Fruit fly (Drosophila melanogaster) whole organism, prepupa: ENCODE data around the gene Marcal1.

Experiments
- CG10631 ChIP-seq: fragments of 200-800 bp; sonication (Bioruptor generic); optimal IDR thresholded peaks from 2 replicates; lab custom pipeline; 2016; ENCODE audit warnings: missing biosample characterization, missing genetic modification characterization
- CG11294 ChIP-seq: fragments of 200-800 bp; sonication (Bioruptor generic); IDR thresholded peaks from 2 replicates; pipeline ENCODE4 v1.3.6; 2022; ENCODE audit warnings: missing biosample characterization, missing genetic modification characterization
- CG11762 ChIP-seq: fragments of 200-800 bp; sonication (Bioruptor generic); optimal IDR thresholded peaks from 3 replicates; lab custom pipeline; 2016; ENCODE audit warnings: missing biosample characterization, missing genetic modification characterization; ENCODE audit not compliant: insufficient read depth
- CG11902 ChIP-seq: fragments of 200-800 bp; sonication (Bioruptor generic); optimal IDR thresholded peaks from 3 replicates; lab custom pipeline; 2016; ENCODE audit warnings: missing biosample characterization, missing genetic modification characterization
- CG15336 ChIP-seq: fragments of 200-800 bp; sonication (Bioruptor generic); IDR thresholded peaks from 2 replicates; pipeline ENCODE4 v1.3.6; 2022; ENCODE audit warnings: missing biosample characterization, missing genetic modification characterization
- CG1621 ChIP-seq: fragments of 200-800 bp; sonication (Bioruptor generic); optimal IDR thresholded peaks from 3 replicates; lab custom pipeline; 2018; ENCODE audit warnings: missing biosample characterization, mild to moderate bottlenecking, missing genetic modification characterization
- CG16779 ChIP-seq: fragments of 200-800 bp; sonication (Bioruptor generic); optimal IDR thresholded peaks from 3 replicates; lab custom pipeline; 2017; ENCODE audit warnings: missing biosample characterization, mild to moderate bottlenecking, missing genetic modification characterization
- CG3032 ChIP-seq: fragments of 200-800 bp; optimal IDR thresholded peaks from 2 replicates; lab custom pipeline; 2019; ENCODE audit warnings: missing biosample characterization, mild to moderate bottlenecking, missing genetic modification characterization, moderate library complexity
- CG31627 ChIP-seq: fragments of 200-800 bp; sonication (Bioruptor generic); optimal IDR thresholded peaks from 3 replicates; lab custom pipeline; 2016; ENCODE audit warnings: missing biosample characterization, missing genetic modification characterization
- CG32006 ChIP-seq: fragments of 200-800 bp; sonication (Bioruptor generic); optimal IDR thresholded peaks from 3 replicates; lab custom pipeline; 2017; ENCODE audit warnings: missing biosample characterization, mild to moderate bottlenecking, missing genetic modification characterization
- CG34406 ChIP-seq: fragments of 200-800 bp; sonication (Bioruptor generic); optimal IDR thresholded peaks from 3 replicates; lab custom pipeline; 2016; ENCODE audit warnings: missing biosample characterization, missing genetic modification characterization
- CG3919 ChIP-seq: fragments of 200-800 bp; sonication (Bioruptor generic); optimal IDR thresholded peaks from 3 replicates; lab custom pipeline; 2016; ENCODE audit warnings: missing biosample characterization, missing genetic modification characterization
- CG4318 ChIP-seq: fragments of 200-800 bp; sonication (Bioruptor generic); optimal IDR thresholded peaks from 3 replicates; lab custom pipeline; 2017; ENCODE audit warnings: missing biosample characterization, mild to moderate bottlenecking, missing genetic modification characterization
- CG6163 ChIP-seq: fragments of 200-800 bp; sonication (Bioruptor generic); IDR thresholded peaks from 3 replicates; pipeline ENCODE4 v1.3.6; 2022; ENCODE audit warnings: missing biosample characterization, missing genetic modification characterization
- CG6276 ChIP-seq: fragments of 200-800 bp; sonication (Bioruptor generic); optimal IDR thresholded peaks from 2 replicates; lab custom pipeline; 2017; ENCODE audit warnings: missing biosample characterization, mild to moderate bottlenecking, missing genetic modification characterization
- CG6808 ChIP-seq: fragments of 200-800 bp; sonication (Bioruptor generic); optimal IDR thresholded peaks from 3 replicates; lab custom pipeline; 2017; ENCODE audit warnings: missing biosample characterization, missing genetic modification characterization, mild to moderate bottlenecking, moderate library complexity, missing genetic modification reagents
- CG6854 ChIP-seq: fragments of 200-800 bp; sonication (Bioruptor generic); optimal IDR thresholded peaks from 2 replicates; lab custom pipeline; 2017; ENCODE audit warnings: missing biosample characterization, mild to moderate bottlenecking, missing genetic modification characterization
- CG7368 ChIP-seq: fragments of 200-800 bp; sonication (Bioruptor generic); optimal IDR thresholded peaks from 3 replicates; lab custom pipeline; 2016; ENCODE audit warnings: missing biosample characterization, missing genetic modification characterization
- CG8119 ChIP-seq: fragments of 200-800 bp; sonication (Bioruptor generic); IDR thresholded peaks from 3 replicates; pipeline ENCODE4 v1.3.6; 2022; ENCODE audit warnings: missing biosample characterization, missing genetic modification characterization
- CG8632 ChIP-seq: fragments of 200-800 bp; sonication (Bioruptor generic); optimal IDR thresholded peaks from 3 replicates; lab custom pipeline; 2016; ENCODE audit warnings: missing biosample characterization, missing genetic modification characterization
- CG9139 ChIP-seq: fragments of 200-800 bp; sonication (Bioruptor generic); optimal IDR thresholded peaks from 3 replicates; lab custom pipeline; 2017; ENCODE audit warnings: missing biosample characterization, mild to moderate bottlenecking, missing genetic modification characterization
- Eip75B ChIP-seq: fragments of 200-800 bp; sonication (Bioruptor generic); optimal IDR thresholded peaks from 3 replicates; lab custom pipeline; 2016; ENCODE audit warnings: missing biosample characterization, missing genetic modification characterization
- Eip78C ChIP-seq: fragments of 200-800 bp; sonication (Bioruptor generic); peaks from one replicate; lab custom pipeline; 2016; ENCODE audit warnings: missing biosample characterization, missing genetic modification characterization
- Eip93F ChIP-seq: fragments of 200-800 bp; sonication (Bioruptor generic); optimal IDR thresholded peaks from 2 replicates; lab custom pipeline; 2016; ENCODE audit warnings: missing biosample characterization, mild to moderate bottlenecking, missing genetic modification characterization
- Ets21C ChIP-seq: fragments of 200-800 bp; sonication (Bioruptor generic); optimal IDR thresholded peaks from 3 replicates; lab custom pipeline; 2016; ENCODE audit warnings: missing biosample characterization, missing genetic modification characterization
- Ets96B ChIP-seq: fragments of 200-800 bp; optimal IDR thresholded peaks from 2 replicates; lab custom pipeline; 2019; ENCODE audit warnings: missing biosample characterization, mild to moderate bottlenecking, missing genetic modification characterization, moderate library complexity
- Gug ChIP-seq: fragments of 200-800 bp; sonication (Bioruptor generic); IDR thresholded peaks from 2 replicates; pipeline ENCODE4 v1.3.6; 2022; ENCODE audit warnings: missing biosample characterization, missing genetic modification characterization
- Hr4 ChIP-seq: fragments of 200-800 bp; sonication (Bioruptor generic); optimal IDR thresholded peaks from 3 replicates; lab custom pipeline; 2016; ENCODE audit warnings: missing biosample characterization, missing genetic modification characterization
- OdsH ChIP-seq: fragments of 200-800 bp; sonication (Bioruptor generic); optimal IDR thresholded peaks from 3 replicates; lab custom pipeline; 2016; ENCODE audit warnings: missing biosample characterization, missing genetic modification characterization
- Sox14 ChIP-seq: fragments of 200-800 bp; sonication (Bioruptor generic); optimal IDR thresholded peaks from 3 replicates; lab custom pipeline; 2016; ENCODE audit warnings: missing biosample characterization, missing genetic modification characterization
- Sox15 ChIP-seq: fragments of 200-800 bp; sonication (Bioruptor generic); optimal IDR thresholded peaks from 3 replicates; lab custom pipeline; 2016; ENCODE audit warnings: missing biosample characterization, missing genetic modification characterization
- achi ChIP-seq: fragments of 200-800 bp; sonication (Bioruptor generic); optimal IDR thresholded peaks from 3 replicates; lab custom pipeline; 2016; ENCODE audit warnings: missing biosample characterization, missing genetic modification characterization
- cyc ChIP-seq: fragments of 200-800 bp; sonication (Bioruptor generic); optimal IDR thresholded peaks from 3 replicates; lab custom pipeline; 2016; ENCODE audit warnings: missing biosample characterization, missing genetic modification characterization
- dac ChIP-seq: fragments of 200-800 bp; sonication (Bioruptor generic); optimal IDR thresholded peaks from 2 replicates; lab custom pipeline; 2017; ENCODE audit warnings: missing biosample characterization, mild to moderate bottlenecking, missing genetic modification characterization
- dsx ChIP-seq: fragments of 200-800 bp; optimal IDR thresholded peaks from 3 replicates; lab custom pipeline; 2019; ENCODE audit warnings: missing biosample characterization, mild to moderate bottlenecking, missing genetic modification characterization, moderate library complexity; ENCODE audit not compliant: poor library complexity, severe bottlenecking
- eg ChIP-seq: fragments of 200-800 bp; sonication (Bioruptor generic); IDR thresholded peaks from 3 replicates; pipeline ENCODE4 v1.3.6; 2022; ENCODE audit warnings: missing biosample characterization, missing genetic modification characterization
- fd59A ChIP-seq: fragments of 200-800 bp; sonication (Bioruptor generic); optimal IDR thresholded peaks from 2 replicates; lab custom pipeline; 2017; ENCODE audit warnings: missing biosample characterization, mild to moderate bottlenecking, missing genetic modification characterization, missing genetic modification reagents
- fkh ChIP-seq: fragments of 200-800 bp; sonication (Bioruptor generic); optimal IDR thresholded peaks from 3 replicates; lab custom pipeline; 2017; ENCODE audit warnings: missing biosample characterization, mild to moderate bottlenecking, missing genetic modification characterization, moderate library complexity
- lz ChIP-seq: fragments of 200-800 bp; sonication (Bioruptor generic); optimal IDR thresholded peaks from 3 replicates; lab custom pipeline; 2016; ENCODE audit warnings: missing biosample characterization, missing genetic modification characterization
- pdm3 ChIP-seq: fragments of 200-800 bp; sonication (Bioruptor generic); optimal IDR thresholded peaks from 3 replicates; lab custom pipeline; 2016; ENCODE audit warnings: missing biosample characterization, missing genetic modification characterization
- salr ChIP-seq, 2 experiments: fragments of 200-800 bp; sonication (Bioruptor generic); optimal IDR thresholded peaks; 3 replicates each; lab custom pipeline; 2016 to 2018; ENCODE audit warnings: missing biosample characterization in 2 of 2, missing genetic modification characterization in 2 of 2, mild to moderate bottlenecking in 1 of 2
- spab ChIP-seq: fragments of 200-800 bp; sonication (Bioruptor generic); optimal IDR thresholded peaks from 2 replicates; lab custom pipeline; 2017; ENCODE audit warnings: missing biosample characterization, mild to moderate bottlenecking, missing genetic modification characterization, missing genetic modification reagents
- svp ChIP-seq: fragments of 200-800 bp; sonication (Bioruptor generic); peaks from one replicate; lab custom pipeline; 2016; ENCODE audit warnings: missing biosample characterization, missing genetic modification characterization

Gene Marcal1

DNA sequence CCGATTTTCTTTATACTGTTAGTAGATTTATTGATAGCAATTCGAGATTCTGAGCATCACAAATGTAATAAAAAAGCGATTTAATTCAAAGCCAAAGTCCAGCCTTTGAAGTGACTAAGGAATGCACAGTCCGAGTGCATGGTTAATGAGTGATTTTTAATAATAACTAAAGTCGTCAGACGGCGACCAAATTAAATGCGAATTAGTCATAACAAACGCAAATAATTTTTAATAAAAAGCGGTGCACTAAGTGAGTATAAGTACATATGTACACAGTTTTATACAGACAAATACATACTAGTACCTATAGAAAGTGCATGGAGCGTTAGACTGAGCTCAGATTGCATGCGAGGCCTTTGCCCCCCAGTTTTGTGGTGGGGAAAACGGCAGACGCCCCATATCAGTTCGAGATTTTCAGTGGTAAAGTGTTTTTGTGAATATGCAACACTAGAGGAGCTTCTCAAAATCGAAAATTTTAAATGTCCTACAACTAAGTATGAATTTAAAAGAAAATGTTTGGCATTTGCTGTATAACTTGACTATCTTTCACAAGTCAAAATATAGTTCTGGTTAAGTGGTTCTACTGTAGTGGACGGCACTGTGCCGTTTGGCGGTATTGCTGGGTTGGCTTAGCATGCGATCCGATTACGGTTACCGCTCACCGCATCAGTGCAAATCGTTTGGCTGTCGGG lies 47.5 kb downstream of the Marcal1 start (continued):
- TF ChIP-seq dsx (GFP tag; lab: Kevin White, UChicago) (no peak), fd59A (GFP tag; lab: Kevin White, UChicago) (no peak), CG4318 (peak; percentile 67), Eip75B (no peak), Ets96B (peak; percentile 13), lz (peak; percentile 42), CG31627 (GFP tag; lab: Kevin White, UChicago) (peak; percentile 12), CG16779 (tag; lab: Kevin White, UChicago) (no peak), achi (GFP tag; lab: Kevin White, UChicago) (peak; percentile 37)
- TF ChIP-seq, all 60 proteins: peak for 32

dm6 chr2L:5003670-5004453 lies 48.6 kb downstream of the Marcal1 start:
- TF ChIP-seq CG15336 (GFP tag; lab: Robert Waterston, UW) (no peak), CG6163 (GFP tag; lab: Robert Waterston, UW) (0 out of 3 replicates have a peak, but pooled peaks have one; percentile 8)
- TF ChIP-seq, all 60 proteins: peak for 1

- TF ChIP-seq CG10631 (GFP tag; lab: Kevin White, UChicago) = peak; percentile 90
- peak; percentile 82 for TF ChIP-seq spab (GFP tag; lab: Kevin White, UChicago)
- no peak for TF ChIP-seq CG4318
- peak; percentile 80 for TF ChIP-seq CG34406 (GFP tag; lab: Kevin White, UChicago)
- TF ChIP-seq CG3919 (GFP tag; lab: Kevin White, UChicago) = peak; percentile 91
- TF ChIP-seq CG8119 (GFP tag; lab: Robert Waterston, UW) = peak; percentile 88
- peak; percentile 87 for TF ChIP-seq CG7368
- TF ChIP-seq CG9139 = peak; percentile 76
- TF ChIP-seq cyc = peak; percentile 88
- peak; percentile 89 for TF ChIP-seq CG11294 (GFP tag; lab: Robert Waterston, UW)
- peak; percentile 88 for TF ChIP-seq CG3032 (tag; lab: Kevin White, UChicago)
- TF ChIP-seq CG32006 = peak; percentile 88
- peak; percentile 76 for TF ChIP-seq CG11902 (GFP tag; lab: Kevin White, UChicago)
- peak; percentile 29 for TF ChIP-seq CG6854 (GFP tag; lab: Kevin White, UChicago)
- TF ChIP-seq achi (GFP tag; lab: Kevin White, UChicago) = peak; percentile 91
- TF ChIP-seq OdsH = peak; percentile 90
- TF ChIP-seq Eip78C (GFP tag; lab: Kevin White, UChicago) = peak; percentile 96
- TF ChIP-seq Hr4 (GFP tag; lab: Kevin White, UChicago) = peak; percentile 91
- TF ChIP-seq pdm3 (GFP tag; lab: Kevin White, UChicago) = peak; percentile 91
- peak; percentile 85 for TF ChIP-seq CG1621 (tag; lab: Kevin White, UChicago)
- TF ChIP-seq Gug (GFP tag; lab: Robert Waterston, UW) = peak; percentile 86
- TF ChIP-seq Eip75B = peak; percentile 88
- TF ChIP-seq CG6808 (GFP tag; lab: Kevin White, UChicago) = peak; percentile 82
- TF ChIP-seq eg (GFP tag; lab: Robert Waterston, UW) = peak; percentile 89
- peak; percentile 74 for TF ChIP-seq CG6276 (GFP tag; lab: Kevin White, UChicago)
- peak; percentile 80 to 82 for TF ChIP-seq salr (GFP tag; optimal IDR thresholded peaks at IDR 0.05; lab: Kevin White, UChicago)
- peak; percentile 58 for TF ChIP-seq fkh (GFP tag; lab: Kevin White, UChicago)
- peak; percentile 72 for TF ChIP-seq Eip93F
- peak; percentile 83 for TF ChIP-seq CG11762
- TF ChIP-seq svp (GFP tag; lab: Kevin White, UChicago) = peak; percentile 94
- peak; percentile 60 for TF ChIP-seq dac (GFP tag; lab: Kevin White, UChicago)
- peak; percentile 82 for TF ChIP-seq Ets21C (GFP tag; lab: Kevin White, UChicago)
- TF ChIP-seq CG16779 (tag; lab: Kevin White, UChicago) = peak; percentile 80
- peak; percentile 91 for TF ChIP-seq Sox14 (GFP tag; lab: Kevin White, UChicago)
- TF ChIP-seq Sox15 = peak; percentile 82
- peak; percentile 90 for TF ChIP-seq Ets96B
- peak; percentile 81 for TF ChIP-seq CG8632 (GFP tag; lab: Kevin White, UChicago)
Observed at dm6 chr2L:5004677-5005463, 49.6 kb downstream of the Marcal1 start.
